Worm (Caenorhabditis elegans): ENCODE data around the gene irld-6.
A peak's percentile ranks its signal among the peaks of the same experiment; 100 is the strongest.

irld-6 gene

ce11 chrV:10715158-10716152, 41.1 kb downstream of the irld-6 start (continued):
- TF ChIP-seq lsy-12 (tag; optimal IDR thresholded peaks at IDR 0.05): peak; percentile 89

- TF ChIP-seq nhr-25 (tag; optimal IDR thresholded peaks at IDR 0.05) (no peak), fos-1 (tag; optimal IDR thresholded peaks at IDR 0.05) (no peak), nhr-11 (tag; optimal IDR thresholded peaks at IDR 0.05) (no peak), elt-3 (tag; optimal IDR thresholded peaks at IDR 0.05) (no peak), nhr-76 (tag; optimal IDR thresholded peaks at IDR 0.05) (no peak), pqm-1 (tag; optimal IDR thresholded peaks at IDR 0.05) (peak; percentile 48), jun-1 (tag; optimal IDR thresholded peaks at IDR 0.05) (no peak), R02D3.7 (tag; optimal IDR thresholded peaks at IDR 0.05) (no peak), ceh-28 (tag; optimal IDR thresholded peaks at IDR 0.05) (no peak), nhr-12 (tag; optimal IDR thresholded peaks at IDR 0.05) (no peak), sea-2 (GFP tag; optimal IDR thresholded peaks at IDR 0.05) (no peak), unc-62 (GFP tag; optimal IDR thresholded peaks at IDR 0.05) (no peak), ama-1 (optimal IDR thresholded peaks at IDR 0.05) (peak; percentile 30), ceh-9 (tag; optimal IDR thresholded peaks at IDR 0.05) (no peak), nhr-43 (tag; optimal IDR thresholded peaks at IDR 0.05; ENCODE audit: poor library complexity, severe bottlenecking) (peak; percentile 16), nhr-23 (tag; optimal IDR thresholded peaks at IDR 0.05) (no peak), elt-2 (tag; optimal IDR thresholded peaks at IDR 0.05) (peak; percentile 49), fkh-10 (GFP tag; optimal IDR thresholded peaks at IDR 0.05) (no peak), egl-27 (tag; optimal IDR thresholded peaks at IDR 0.05) (no peak), zag-1 (tag; optimal IDR thresholded peaks at IDR 0.05) (no peak), skn-1 (tag; optimal IDR thresholded peaks at IDR 0.05) (no peak), mdl-1 (tag; optimal IDR thresholded peaks at IDR 0.05) (no peak), nhr-77 (tag; optimal IDR thresholded peaks at IDR 0.05) (no peak), hmg-11 (tag; optimal IDR thresholded peaks at IDR 0.05) (no peak), egl-5 (tag; optimal IDR thresholded peaks at IDR 0.05) (no peak), ztf-11 (tag; optimal IDR thresholded peaks at IDR 0.05) (no peak)
Observed at ce11 chrV:10714630-10715029, 42.0 kb downstream of the irld-6 start.

DNA sequence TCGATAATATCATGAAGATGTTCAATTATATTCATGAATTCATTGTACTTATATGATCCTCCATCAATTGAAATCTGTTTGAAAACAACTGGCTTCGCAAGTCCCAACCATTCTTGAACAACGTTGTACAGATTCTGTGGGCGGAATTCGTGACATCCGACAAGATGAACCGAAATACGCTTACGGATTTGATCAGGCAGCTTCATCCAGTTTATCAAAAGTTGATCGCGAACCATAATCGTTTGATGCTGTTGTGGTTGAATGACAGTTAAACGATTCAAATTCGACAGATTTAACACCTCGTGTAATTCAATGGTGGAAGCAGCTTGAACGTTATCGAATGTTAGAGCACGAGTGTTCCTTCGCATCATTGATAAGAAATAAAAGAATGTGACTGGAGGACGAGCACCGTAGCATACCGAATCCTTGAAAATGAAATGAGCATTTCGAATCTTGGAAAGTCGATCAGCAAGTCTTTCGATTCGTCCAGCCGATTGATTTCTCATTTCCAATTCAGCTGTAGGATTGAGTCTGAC, 42.8 kb downstream of the irld-6 start:
- no peak for TF ChIP-seq ztf-4 (tag; optimal IDR thresholded peaks at IDR 0.05)
- TF ChIP-seq pqm-1 (tag; optimal IDR thresholded peaks at IDR 0.05): peak; percentile 27
- no peak for TF ChIP-seq lin-39 (tag; optimal IDR thresholded peaks at IDR 0.05)
- TF ChIP-seq pha-4 (tag; optimal IDR thresholded peaks at IDR 0.05): no peak
- no peak for TF ChIP-seq ceh-16 (tag; optimal IDR thresholded peaks at IDR 0.05)
- peak; percentile 32 for TF ChIP-seq jun-1 (tag; optimal IDR thresholded peaks at IDR 0.05)
- peak; percentile 61 for TF ChIP-seq elt-2 (tag; optimal IDR thresholded peaks at IDR 0.05)
- no peak for TF ChIP-seq nhr-237 (tag; optimal IDR thresholded peaks at IDR 0.05)
- no peak for TF ChIP-seq nhr-11 (tag; optimal IDR thresholded peaks at IDR 0.05)
- TF ChIP-seq egl-5 (tag; optimal IDR thresholded peaks at IDR 0.05): no peak
- no peak for TF ChIP-seq zag-1 (tag; optimal IDR thresholded peaks at IDR 0.05)
- TF ChIP-seq nhr-23 (tag; optimal IDR thresholded peaks at IDR 0.05): no peak
- no peak for TF ChIP-seq ceh-9 (tag; optimal IDR thresholded peaks at IDR 0.05)
- TF ChIP-seq nhr-28 (tag; optimal IDR thresholded peaks at IDR 0.05): no peak
- no peak for TF ChIP-seq mdl-1 (tag; optimal IDR thresholded peaks at IDR 0.05)
- TF ChIP-seq nhr-25 (tag; optimal IDR thresholded peaks at IDR 0.05): no peak
- TF ChIP-seq eor-1 (tag; optimal IDR thresholded peaks at IDR 0.05): no peak
- no peak for TF ChIP-seq sea-2 (GFP tag; optimal IDR thresholded peaks at IDR 0.05)

DNA sequence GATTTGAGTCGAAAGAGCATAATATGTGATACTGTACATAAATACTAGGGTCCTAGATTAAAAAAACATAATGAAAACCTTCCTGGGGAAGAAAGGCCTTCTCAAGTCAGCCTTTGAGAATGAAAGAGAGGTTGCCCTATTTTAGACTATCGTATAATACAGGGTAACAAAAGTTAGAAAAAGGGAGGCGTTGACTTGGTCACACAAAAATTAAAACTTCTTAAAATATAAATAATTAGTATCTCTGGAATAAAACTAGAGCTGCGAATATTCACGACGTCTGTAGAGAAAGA, 44.0 kb downstream of the irld-6 start:
- TF ChIP-seq fkh-10 (GFP tag; optimal IDR thresholded peaks at IDR 0.05) (no peak), nhr-23 (tag; optimal IDR thresholded peaks at IDR 0.05) (peak; percentile 3), lin-15B (tag; optimal IDR thresholded peaks at IDR 0.05) (no peak), unc-39 (tag; optimal IDR thresholded peaks at IDR 0.05) (no peak), egl-27 (tag; optimal IDR thresholded peaks at IDR 0.05) (no peak), nhr-43 (tag; optimal IDR thresholded peaks at IDR 0.05; ENCODE audit: poor library complexity, severe bottlenecking) (peak; percentile 31)

Data from whole organism, L3 larva.